Fruit fly (Drosophila melanogaster) S2 (cell line): ENCODE data around the gene ds.

Experiments used
- CG8478 ChIP-seq: fragments of >200 bp; optimal IDR thresholded peaks from 2 replicates; lab custom pipeline; 2018
- CTCF ChIP-seq, 2 experiments: fragments of >200 bp; optimal IDR thresholded peaks; 2 replicates each; lab custom pipeline; 2018

The ds gene

dm6 chr2L:717783-718182, 3.0 kb upstream of the ds start:
- TF ChIP-seq CTCF (optimal IDR thresholded peaks at IDR 0.05; lab: Kevin White, UChicago), result no peak
- no peak for TF ChIP-seq CG8478 (lab: Kevin White, UChicago)

dm6 chr2L:716547-716946, 1.8 kb upstream of the ds start:
- no peak for TF ChIP-seq CTCF (optimal IDR thresholded peaks at IDR 0.05; lab: Kevin White, UChicago)

DNA sequence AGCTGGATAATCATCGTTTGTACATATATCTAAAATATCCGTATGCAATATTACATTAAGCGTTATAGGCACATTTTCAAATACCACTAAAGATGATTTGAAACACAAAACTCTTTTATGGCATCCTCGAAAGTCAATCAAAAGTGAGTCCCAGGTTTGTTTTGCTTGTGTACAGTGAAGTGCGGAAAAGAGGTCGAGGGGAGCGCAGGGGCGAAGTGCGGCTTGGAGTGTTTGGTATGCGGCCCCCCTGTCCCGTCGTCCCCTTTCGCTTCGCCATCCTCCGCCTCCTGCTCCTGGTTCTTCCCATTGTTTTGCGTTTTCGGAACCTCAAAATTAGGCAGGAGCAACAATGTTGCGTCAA, 686 bp upstream of the ds start:
- TF ChIP-seq CG8478 (lab: Kevin White, UChicago), result no peak
- TF ChIP-seq CTCF (optimal IDR thresholded peaks at IDR 0.05; lab: Kevin White, UChicago), result no peak

dm6 chr2L:713232-713631, 1.6 kb downstream of the ds start:
- TF ChIP-seq CTCF (optimal IDR thresholded peaks at IDR 0.05; lab: Kevin White, UChicago), result no peak
- TF ChIP-seq CG8478 (lab: Kevin White, UChicago), result no peak

dm6 chr2L:712281-712680, 2.5 kb downstream of the ds start:
- TF ChIP-seq CTCF (optimal IDR thresholded peaks at IDR 0.05; lab: Kevin White, UChicago), result no peak
- TF ChIP-seq CG8478 (lab: Kevin White, UChicago), result no peak

- no peak for TF ChIP-seq CG8478 (lab: Kevin White, UChicago)
These were observed 9.6 kb downstream of the ds start for dm6 chr2L:705216-705615.

- TF ChIP-seq CTCF (optimal IDR thresholded peaks at IDR 0.05; lab: Kevin White, UChicago), result no peak
- no peak for TF ChIP-seq CG8478 (lab: Kevin White, UChicago)
These were observed 12.9 kb downstream of the ds start for dm6 chr2L:701868-702327.

- TF ChIP-seq CTCF (optimal IDR thresholded peaks at IDR 0.05; lab: Kevin White, UChicago) (no peak), CG8478 (lab: Kevin White, UChicago) (no peak)
These were observed 14.0 kb downstream of the ds start for dm6 chr2L:700787-701186.

DNA sequence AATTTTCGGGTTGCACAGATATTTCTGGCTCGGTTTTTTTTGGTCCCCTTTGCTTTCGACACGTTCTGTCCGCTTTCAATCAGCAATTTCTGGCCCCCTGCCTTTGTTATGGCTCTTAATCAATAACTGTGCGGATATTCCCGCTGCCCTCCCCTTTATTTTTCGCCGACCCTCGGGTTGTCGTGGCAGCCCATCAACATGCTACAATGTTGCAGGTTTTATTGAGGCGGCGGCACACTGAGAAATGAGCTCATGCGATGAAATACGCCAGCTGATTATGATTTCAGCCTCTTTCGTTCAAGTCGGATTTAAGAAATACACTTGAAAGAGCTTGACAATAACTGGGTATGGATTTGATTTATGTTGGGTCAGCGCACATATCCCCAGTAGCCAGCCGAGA, 16.7 kb downstream of the ds start:
- no peak for TF ChIP-seq CG8478 (lab: Kevin White, UChicago)
- TF ChIP-seq CTCF (optimal IDR thresholded peaks at IDR 0.05; lab: Kevin White, UChicago), result no peak

DNA sequence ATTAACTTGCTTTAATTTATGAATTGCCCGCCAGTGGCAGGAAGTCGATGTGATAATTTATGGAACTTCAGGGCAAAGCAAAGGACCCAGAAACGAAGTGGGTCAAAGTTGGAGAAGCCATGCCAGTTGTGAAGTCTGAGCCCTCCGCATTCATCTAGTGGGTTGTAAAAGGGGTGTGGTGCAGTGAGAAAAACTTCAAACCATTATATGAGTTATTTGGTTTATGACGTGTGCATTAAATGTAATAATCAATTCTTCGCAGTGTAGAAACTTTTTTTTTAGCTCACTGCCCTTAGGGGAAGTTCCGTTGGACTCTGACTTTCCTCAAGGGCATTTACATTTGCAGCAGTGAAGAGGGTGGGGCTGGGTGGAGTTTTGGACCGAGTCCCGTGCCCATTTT, 17.2 kb downstream of the ds start:
- TF ChIP-seq CG8478 (lab: Kevin White, UChicago) (no peak), CTCF (optimal IDR thresholded peaks at IDR 0.05; lab: Kevin White, UChicago) (no peak)

DNA sequence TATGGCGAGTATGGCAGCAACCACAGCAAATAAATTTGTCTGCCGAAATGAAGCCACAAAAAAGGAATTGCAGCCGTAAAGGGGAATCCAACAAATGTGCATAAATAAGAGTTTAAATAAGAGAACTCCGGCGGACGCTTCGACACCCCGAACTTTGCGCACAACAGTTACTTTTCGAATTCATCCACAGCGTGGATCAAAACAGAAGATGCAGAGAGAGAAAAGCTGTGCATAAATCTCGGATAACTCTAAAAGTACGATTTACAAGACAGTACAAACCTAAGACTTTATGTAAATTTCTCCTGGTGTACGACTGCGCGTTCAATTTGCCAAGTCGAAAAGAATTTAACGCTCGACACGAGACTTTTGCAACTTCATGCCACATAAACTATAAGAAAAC, 18.3 kb downstream of the ds start:
- TF ChIP-seq CTCF (optimal IDR thresholded peaks at IDR 0.05; lab: Kevin White, UChicago), result no peak
- TF ChIP-seq CG8478 (lab: Kevin White, UChicago), result no peak

dm6 chr2L:684788-685187, 30.0 kb downstream of the ds start:
- TF ChIP-seq CTCF (optimal IDR thresholded peaks at IDR 0.05; lab: Kevin White, UChicago) (no peak), CG8478 (lab: Kevin White, UChicago) (no peak)

dm6 chr2L:684089-684488, 30.7 kb downstream of the ds start:
- TF ChIP-seq CG8478 (lab: Kevin White, UChicago) (no peak), CTCF (optimal IDR thresholded peaks at IDR 0.05; lab: Kevin White, UChicago) (no peak)

DNA sequence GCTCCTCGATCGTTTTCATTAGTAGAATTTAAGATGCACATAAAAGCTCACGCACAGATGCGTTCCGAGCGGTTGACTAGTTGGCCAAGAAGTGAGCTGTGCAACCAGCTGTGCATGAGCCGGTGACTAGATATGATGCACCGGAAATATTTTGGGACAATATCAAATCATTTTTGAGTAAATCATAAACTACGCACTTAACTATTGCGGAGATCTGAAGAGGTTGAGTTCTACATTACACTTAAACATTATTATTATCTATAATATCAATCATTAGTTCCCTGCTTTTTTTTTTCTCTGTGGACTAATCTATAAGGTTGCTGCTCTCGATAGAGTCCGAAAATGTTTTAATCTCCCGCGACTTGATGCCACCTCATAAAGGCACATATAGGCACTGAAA, 31.7 kb downstream of the ds start:
- TF ChIP-seq CG8478 (lab: Kevin White, UChicago), result no peak
- no peak for TF ChIP-seq CTCF (optimal IDR thresholded peaks at IDR 0.05; lab: Kevin White, UChicago)

DNA sequence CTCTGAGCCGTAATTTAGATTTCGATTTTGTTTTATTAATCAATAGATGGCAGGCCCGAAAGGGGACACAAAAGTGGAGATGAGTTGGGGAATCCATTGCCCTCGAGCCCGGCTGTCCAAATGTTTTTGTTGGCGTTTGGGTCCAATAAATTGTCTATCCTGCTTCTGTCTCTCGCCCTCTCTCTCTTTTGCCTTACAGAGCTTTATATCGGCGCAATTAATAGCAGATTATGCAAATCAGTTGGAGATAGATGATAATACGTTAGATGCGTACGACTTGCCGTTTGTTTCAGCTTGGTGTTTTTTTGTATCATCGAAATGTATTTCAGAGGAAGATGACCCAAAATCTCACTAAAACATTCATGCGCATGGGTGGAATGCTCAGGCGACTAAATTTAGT, 34.9 kb downstream of the ds start:
- TF ChIP-seq CTCF (optimal IDR thresholded peaks at IDR 0.05; lab: Kevin White, UChicago), result no peak
- TF ChIP-seq CG8478 (lab: Kevin White, UChicago), result no peak

DNA sequence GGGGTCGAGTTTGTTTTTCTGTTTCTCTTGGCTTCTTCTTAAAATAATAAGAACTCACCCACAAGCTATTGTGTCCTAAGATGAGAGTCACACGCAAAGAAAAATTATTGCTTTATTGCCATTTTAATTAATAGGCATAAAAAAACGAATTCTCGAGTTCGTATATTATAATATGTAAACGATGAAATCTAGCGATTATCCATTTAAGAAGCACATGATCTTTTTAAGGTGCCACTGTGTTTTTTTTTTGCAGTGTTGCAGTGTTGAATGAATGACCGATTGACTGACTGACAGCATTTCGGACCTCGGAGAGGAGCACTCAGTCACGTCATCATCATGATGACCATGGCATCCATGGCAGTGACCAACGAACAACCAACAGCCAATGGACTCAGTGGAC, 39.9 kb downstream of the ds start:
- TF ChIP-seq CG8478 (lab: Kevin White, UChicago), result no peak
- TF ChIP-seq CTCF (optimal IDR thresholded peaks at IDR 0.05; lab: Kevin White, UChicago), result no peak

DNA sequence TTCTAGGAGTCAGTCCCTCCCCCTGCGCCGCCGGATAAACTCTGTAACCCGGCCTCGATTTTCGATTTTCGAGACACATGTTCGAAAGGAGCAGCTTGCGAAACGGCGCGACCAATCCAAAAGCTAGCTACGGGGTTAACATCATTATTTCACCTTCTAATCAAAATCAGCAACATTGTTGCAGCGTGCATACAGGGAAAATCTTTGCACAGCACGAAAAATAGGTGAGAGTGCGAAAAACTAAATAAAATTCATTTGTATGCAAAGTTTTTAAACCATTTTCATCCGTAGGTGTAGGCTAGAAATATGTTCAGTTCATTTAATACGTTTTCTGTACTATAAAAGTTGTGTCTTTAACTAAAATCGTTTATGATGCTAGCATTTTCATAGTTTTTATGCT, 42.5 kb downstream of the ds start:
- no peak for TF ChIP-seq CG8478 (lab: Kevin White, UChicago)
- TF ChIP-seq CTCF (optimal IDR thresholded peaks at IDR 0.05; lab: Kevin White, UChicago), result no peak
